Worm (Caenorhabditis elegans): ENCODE data around the gene T09F5.10.
A peak's percentile ranks its signal among the peaks of the same experiment; 100 is the strongest.

T09F5.10 gene

DNA sequence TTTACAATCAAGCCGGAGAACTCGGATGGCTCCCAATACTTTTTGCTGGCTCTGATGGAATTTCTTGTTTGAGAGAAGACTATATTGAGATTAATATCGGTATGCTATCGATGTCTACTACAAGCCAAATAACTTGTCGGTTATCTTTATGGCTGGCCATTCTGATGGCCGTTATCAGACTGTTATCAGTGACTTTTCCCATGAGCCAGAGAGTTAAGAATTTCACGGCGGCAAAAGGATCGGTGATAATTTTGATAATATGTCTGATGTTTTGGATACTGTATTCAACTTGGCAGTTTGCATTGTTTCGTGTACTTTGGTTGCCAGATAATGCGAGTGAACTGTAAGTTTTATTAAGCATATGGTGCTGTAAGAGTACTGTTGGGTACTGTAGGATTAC is 46.3 kb downstream of the T09F5.10 start:
- TF ChIP-seq egl-5 (tag; optimal IDR thresholded peaks at IDR 0.05) (no peak), elt-2 (tag; optimal IDR thresholded peaks at IDR 0.05) (peak; percentile 56)

DNA sequence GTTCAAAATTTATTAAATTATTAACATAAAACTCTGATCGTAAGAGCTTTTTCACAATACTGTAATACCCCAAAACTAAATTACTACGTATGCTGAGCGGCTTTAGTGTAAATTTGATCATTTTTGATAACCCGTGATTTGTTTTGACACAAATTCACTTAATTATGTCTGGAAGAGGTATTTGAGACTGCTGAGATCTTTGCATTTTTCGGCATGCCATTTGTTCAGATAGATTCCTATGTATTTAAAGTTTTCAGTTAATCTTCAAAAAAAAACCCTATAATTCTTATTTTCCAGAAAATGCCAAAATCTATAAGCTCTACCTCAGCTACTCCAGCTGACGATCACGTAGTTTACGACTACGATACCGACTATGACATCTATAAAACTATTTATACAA is 50.4 kb downstream of the T09F5.10 start, which contains the start of gene srw-15:
Gene srw-15 (plus strand): TSS at position 301 of the 400 bp plus-strand sequence.
- TF ChIP-seq nhr-23 (tag; optimal IDR thresholded peaks at IDR 0.05) (no peak), nhr-43 (tag; optimal IDR thresholded peaks at IDR 0.05; ENCODE audit: poor library complexity, severe bottlenecking) (no peak), unc-62 (GFP tag; optimal IDR thresholded peaks at IDR 0.05) (no peak), nhr-25 (tag; optimal IDR thresholded peaks at IDR 0.05) (no peak), elt-3 (tag; optimal IDR thresholded peaks at IDR 0.05) (no peak), nhr-67 (tag; optimal IDR thresholded peaks at IDR 0.05) (no peak), egl-27 (tag; optimal IDR thresholded peaks at IDR 0.05) (no peak), pha-4 (tag; optimal IDR thresholded peaks at IDR 0.05) (no peak), nhr-11 (tag; optimal IDR thresholded peaks at IDR 0.05) (no peak), nhr-77 (tag; optimal IDR thresholded peaks at IDR 0.05) (no peak)
